ENCODE assay signal across 5 fruit fly cellular contexts in genomic region chr3R:16899659-16900022, dm6.
A peak's percentile ranks its signal among the peaks of the same experiment; 100 is the strongest.
TF ChIP-seq lines count a peak whose summit lies in the region.

No protein-coding gene starts in this region.

- TF ChIP-seq CTCF in whole organism, embryonic (GFP tag; optimal IDR thresholded peaks at IDR 0.05; lab: Kevin White, UChicago), result no peak

TF ChIP-seq in whole organism, 6 proteins besides CTCF, POLR2A, EP300 and RAD21:
- TF ChIP-seq Dll (optimal IDR thresholded peaks at IDR 0.05; lab: Kevin White, UChicago) (peak; percentile 10), usp (GFP tag; optimal IDR thresholded peaks at IDR 0.05; lab: Kevin White, UChicago) (no peak)

TF ChIP-seq in whole organism, embryonic, 481 proteins besides CTCF, POLR2A, EP300 and RAD21 (continues in another document):
- TF ChIP-seq Lim3 (GFP tag; IDR thresholded peaks at IDR 0.05; lab: Robert Waterston, UW) (no peak), z (GFP tag; IDR thresholded peaks at IDR 0.05; lab: Robert Waterston, UW) (peak; percentile 52; the same call in 2 of the 3 replicates), zfh1 (GFP tag; IDR thresholded peaks at IDR 0.05; lab: Robert Waterston, UW) (no peak), CG10543 (GFP tag; optimal IDR thresholded peaks at IDR 0.05; lab: Kevin White, UChicago) (no peak), CG5245 (GFP tag; optimal IDR thresholded peaks at IDR 0.05; lab: Kevin White, UChicago) (no peak), CG6175 (GFP tag; IDR thresholded peaks at IDR 0.05; lab: Robert Waterston, UW) (no peak), CG2199 (GFP tag; IDR thresholded peaks at IDR 0.05; lab: Robert Waterston, UW) (peak; percentile 38; the same call in 1 of the 3 replicates), CG1832 (GFP tag; optimal IDR thresholded peaks at IDR 0.05; lab: Kevin White, UChicago) (peak; percentile 95), otp (GFP tag; IDR thresholded peaks at IDR 0.05; lab: Robert Waterston, UW) (0 out of 3 replicates have a peak, but pooled peaks have one; percentile 5), CG17385 (GFP tag; optimal IDR thresholded peaks at IDR 0.05; lab: Kevin White, UChicago) (peak; percentile 98), Elba2 (GFP tag; optimal IDR thresholded peaks at IDR 0.05; lab: Kevin White, UChicago) (no peak), Mrtf (GFP tag; IDR thresholded peaks at IDR 0.05; lab: Robert Waterston, UW) (no peak), Myb (GFP tag; optimal IDR thresholded peaks at IDR 0.05; lab: Kevin White, UChicago) (no peak), bsh (GFP tag; optimal IDR thresholded peaks at IDR 0.05; lab: Kevin White, UChicago) (no peak), CG5180 (GFP tag; optimal IDR thresholded peaks at IDR 0.05; lab: Kevin White, UChicago) (no peak), slbo (GFP tag; IDR thresholded peaks at IDR 0.05; lab: Robert Waterston, UW) (no peak), mirr (GFP tag; optimal IDR thresholded peaks at IDR 0.05; lab: Kevin White, UChicago) (no peak), repo (GFP tag; optimal IDR thresholded peaks at IDR 0.05; lab: Kevin White, UChicago) (no peak), CG11456 (GFP tag; IDR thresholded peaks at IDR 0.05; lab: Robert Waterston, UW) (no peak), amos (GFP tag; IDR thresholded peaks at IDR 0.05; lab: Robert Waterston, UW; ENCODE audit: partially characterized antibody) (peak; percentile 31; the same call in 1 of the 2 replicates), CG14965 (GFP tag; optimal IDR thresholded peaks at IDR 0.05; lab: Kevin White, UChicago; ENCODE audit: borderline replicate concordance) (no peak), Abd-B (GFP tag; optimal IDR thresholded peaks at IDR 0.05; lab: Kevin White, UChicago) (no peak)

TF ChIP-seq in whole organism, prepupa, 60 proteins besides CTCF, POLR2A, EP300 and RAD21 (continues in another document):
- TF ChIP-seq Eip93F (GFP tag; optimal IDR thresholded peaks at IDR 0.05; lab: Kevin White, UChicago) (no peak), CG15336 (GFP tag; IDR thresholded peaks at IDR 0.05; lab: Robert Waterston, UW) (no peak), Lpt (GFP tag; optimal IDR thresholded peaks at IDR 0.05; lab: Kevin White, UChicago) (no peak), fd59A (GFP tag; optimal IDR thresholded peaks at IDR 0.05; lab: Kevin White, UChicago) (no peak), dsx (GFP tag; optimal IDR thresholded peaks at IDR 0.05; lab: Kevin White, UChicago; ENCODE audit: poor library complexity, severe bottlenecking) (no peak), fd85E (GFP tag; optimal IDR thresholded peaks at IDR 0.05; lab: Kevin White, UChicago) (no peak), vri (GFP tag; optimal IDR thresholded peaks at IDR 0.05; lab: Kevin White, UChicago) (no peak), acj6 (GFP tag; optimal IDR thresholded peaks at IDR 0.05; lab: Kevin White, UChicago) (no peak), salr (GFP tag; optimal IDR thresholded peaks at IDR 0.05; lab: Kevin White, UChicago) (no peak), Sox14 (GFP tag; optimal IDR thresholded peaks at IDR 0.05; lab: Kevin White, UChicago) (no peak), dac (GFP tag; optimal IDR thresholded peaks at IDR 0.05; lab: Kevin White, UChicago) (no peak), CG11902 (GFP tag; optimal IDR thresholded peaks at IDR 0.05; lab: Kevin White, UChicago) (no peak), CG1621 (tag; optimal IDR thresholded peaks at IDR 0.05; lab: Kevin White, UChicago) (peak; percentile 11), Ets21C (GFP tag; optimal IDR thresholded peaks at IDR 0.05; lab: Kevin White, UChicago) (no peak), Hr38 (GFP tag; optimal IDR thresholded peaks at IDR 0.05; lab: Kevin White, UChicago) (no peak), Gug (GFP tag; IDR thresholded peaks at IDR 0.05; lab: Robert Waterston, UW) (no peak), eg (GFP tag; IDR thresholded peaks at IDR 0.05; lab: Robert Waterston, UW) (0 out of 3 replicates have a peak, but pooled peaks have one; percentile 34), CG9139 (GFP tag; optimal IDR thresholded peaks at IDR 0.05; lab: Kevin White, UChicago) (no peak), svp (GFP tag; lab: Kevin White, UChicago) (peak; percentile 30), fkh (GFP tag; optimal IDR thresholded peaks at IDR 0.05; lab: Kevin White, UChicago) (no peak), Sox15 (GFP tag; optimal IDR thresholded peaks at IDR 0.05; lab: Kevin White, UChicago) (no peak), CG31627 (GFP tag; optimal IDR thresholded peaks at IDR 0.05; lab: Kevin White, UChicago) (no peak), Eip78C (GFP tag; lab: Kevin White, UChicago) (peak; percentile 31), CG16779 (tag; optimal IDR thresholded peaks at IDR 0.05; lab: Kevin White, UChicago) (no peak)

TF ChIP-seq in whole organism, pupa, 21 proteins besides CTCF, POLR2A, EP300 and RAD21:
- TF ChIP-seq CG12605 (GFP tag; IDR thresholded peaks at IDR 0.05; lab: Robert Waterston, UW) (0 out of 2 replicates have a peak, but pooled peaks have one; percentile 18), CG17806 (tag; optimal IDR thresholded peaks at IDR 0.05; lab: Kevin White, UChicago) (no peak), CG14655 (GFP tag; optimal IDR thresholded peaks at IDR 0.05; lab: Kevin White, UChicago) (no peak), Ets98B (GFP tag; IDR thresholded peaks at IDR 0.05; lab: Robert Waterston, UW) (peak; percentile 25; the same call in 1 of the 2 replicates), CG4496 (GFP tag; IDR thresholded peaks at IDR 0.05; lab: Robert Waterston, UW) (peak; percentile 73; the same call in 2 of the 3 replicates), Pif1A (GFP tag; optimal IDR thresholded peaks at IDR 0.05; lab: Kevin White, UChicago) (no peak), Snoo (tag; optimal IDR thresholded peaks at IDR 0.05; lab: Kevin White, UChicago) (no peak)
TF ChIP-seq in whole organism, pupa: peak in this region for 3.

TF ChIP-seq in whole organism, wandering third instar larva, 38 proteins besides CTCF, POLR2A, EP300 and RAD21:
- TF ChIP-seq Abd-B (GFP tag; optimal IDR thresholded peaks at IDR 0.05; lab: Kevin White, UChicago) (no peak), Dif (GFP tag; optimal IDR thresholded peaks at IDR 0.05; lab: Kevin White, UChicago; ENCODE audit: partially characterized antibody) (peak; percentile 12)
